Fruit fly (Drosophila melanogaster) whole organism, embryonic: ENCODE results near the gene JMJD4.

ENCODE experiments used
- Bdp1 ChIP-seq: fragments of 200-800 bp; sonication (Bioruptor generic); optimal IDR thresholded peaks from 3 replicates; lab custom pipeline; 2016; ENCODE audit warnings: missing biosample characterization, missing genetic modification characterization
- Bteb2 ChIP-seq: fragments of 200-800 bp; sonication (Bioruptor generic); optimal IDR thresholded peaks from 2 replicates; lab custom pipeline; 2016; ENCODE audit warnings: missing biosample characterization, missing genetic modification characterization
- CG10321 ChIP-seq: fragments of 200-800 bp; sonication (Bioruptor generic); IDR thresholded peaks from 2 replicates; pipeline ENCODE4 v1.3.6; 2022; ENCODE audit warnings: missing biosample characterization, missing genetic modification characterization
- CG10979 ChIP-seq: fragments of 200-800 bp; sonication (Bioruptor generic); optimal IDR thresholded peaks from 2 replicates; lab custom pipeline; 2018; ENCODE audit warnings: missing biosample characterization, mild to moderate bottlenecking, missing genetic modification characterization, moderate library complexity
- CG11093 ChIP-seq: fragments of 200-800 bp; sonication (Bioruptor generic); IDR thresholded peaks from 3 replicates; pipeline ENCODE4 v1.3.6; 2022; ENCODE audit warnings: missing biosample characterization, missing genetic modification characterization
- CG11247 ChIP-seq: fragments of 200-800 bp; sonication (Bioruptor generic); IDR thresholded peaks from 2 replicates; pipeline ENCODE4 v1.3.6; 2022; ENCODE audit warnings: missing biosample characterization, missing genetic modification characterization
- CG11504 ChIP-seq: fragments of 200-800 bp; sonication (Bioruptor generic); optimal IDR thresholded peaks from 3 replicates; lab custom pipeline; 2019; ENCODE audit warnings: missing biosample characterization, mild to moderate bottlenecking, missing genetic modification characterization, moderate library complexity
- CG11695 ChIP-seq: fragments of 200-800 bp; sonication (Bioruptor generic); IDR thresholded peaks from 3 replicates; pipeline ENCODE4 v1.3.6; 2022; ENCODE audit warnings: missing biosample characterization, missing genetic modification characterization
- CG11723 ChIP-seq: fragments of 200-800 bp; sonication (Bioruptor generic); optimal IDR thresholded peaks from 2 replicates; lab custom pipeline; 2017; ENCODE audit warnings: missing biosample characterization, mild to moderate bottlenecking, missing genetic modification characterization
- CG12299 ChIP-seq: fragments of 200-800 bp; sonication (Bioruptor generic); optimal IDR thresholded peaks from 2 replicates; lab custom pipeline; 2018; ENCODE audit warnings: missing biosample characterization, mild to moderate bottlenecking, missing genetic modification characterization
- CG13287 ChIP-seq: fragments of 200-800 bp; sonication (Bioruptor generic); IDR thresholded peaks from 2 replicates; pipeline ENCODE4 v1.3.6; 2022; ENCODE audit warnings: missing biosample characterization, missing genetic modification characterization; ENCODE audit not compliant: partially characterized antibody
- CG13296 ChIP-seq: fragments of 200-800 bp; sonication (Bioruptor generic); optimal IDR thresholded peaks from 3 replicates; lab custom pipeline; 2018; ENCODE audit warnings: missing biosample characterization, mild to moderate bottlenecking, missing genetic modification characterization
- CG13894 ChIP-seq: fragments of 200-800 bp; sonication (Bioruptor generic); optimal IDR thresholded peaks from 3 replicates; lab custom pipeline; 2018; ENCODE audit warnings: missing biosample characterization, mild to moderate bottlenecking, missing genetic modification characterization, moderate library complexity
- CG16815 ChIP-seq: fragments of 200-800 bp; sonication (Bioruptor generic); optimal IDR thresholded peaks from 3 replicates; lab custom pipeline; 2017; ENCODE audit warnings: missing biosample characterization, mild to moderate bottlenecking, missing genetic modification characterization
- CG2712 ChIP-seq: fragments of 200-800 bp; optimal IDR thresholded peaks from 3 replicates; lab custom pipeline; 2019; ENCODE audit warnings: missing biosample characterization, mild to moderate bottlenecking, missing genetic modification characterization, moderate library complexity
- CG3407 ChIP-seq: fragments of 200-800 bp; sonication (Bioruptor generic); optimal IDR thresholded peaks from 2 replicates; lab custom pipeline; 2018; ENCODE audit warnings: missing biosample characterization, mild to moderate bottlenecking, missing genetic modification characterization
- CG3838 ChIP-seq: fragments of 200-800 bp; sonication (Bioruptor generic); optimal IDR thresholded peaks from 3 replicates; lab custom pipeline; 2016; ENCODE audit warnings: missing biosample characterization, missing genetic modification characterization
- CG4282 ChIP-seq: fragments of 200-800 bp; sonication (Bioruptor generic); optimal IDR thresholded peaks from 2 replicates; lab custom pipeline; 2016; ENCODE audit warnings: missing biosample characterization, missing genetic modification characterization
- CG6813 ChIP-seq: fragments of 200-800 bp; sonication (Bioruptor generic); optimal IDR thresholded peaks from 2 replicates; lab custom pipeline; 2017; ENCODE audit warnings: missing biosample characterization, missing genetic modification characterization, mild to moderate bottlenecking, moderate library complexity, missing genetic modification reagents
- CG7963 ChIP-seq: fragments of 200-800 bp; sonication (Bioruptor generic); IDR thresholded peaks from 3 replicates; pipeline ENCODE4 v1.3.6; 2022; ENCODE audit warnings: missing biosample characterization, missing genetic modification characterization; ENCODE audit not compliant: partially characterized antibody
- CG8290 ChIP-seq, 3 experiments: fragments of 200-800 bp; sonication (Bioruptor generic); optimal IDR thresholded peaks; 2 replicates each; lab custom pipeline; 2016 to 2019; ENCODE audit warnings: missing biosample characterization in 3 of 3, missing genetic modification characterization in 3 of 3, mild to moderate bottlenecking in 2 of 3, moderate library complexity in 1 of 3
- D19A ChIP-seq: fragments of 200-800 bp; optimal IDR thresholded peaks from 3 replicates; lab custom pipeline; 2019; ENCODE audit warnings: missing biosample characterization, mild to moderate bottlenecking, missing genetic modification characterization, moderate library complexity
- Dbx ChIP-seq: fragments of 200-800 bp; sonication (Bioruptor generic); IDR thresholded peaks from 3 replicates; pipeline ENCODE4 v1.3.6; 2022; ENCODE audit warnings: missing biosample characterization, missing genetic modification characterization
- Dfd ChIP-seq, 2 experiments: fragments of >200 bp; optimal IDR thresholded peaks; 2 replicates each; lab custom pipeline; 2017; ENCODE audit warnings: missing biosample characterization in 2 of 2, missing genetic modification characterization in 2 of 2
- Dll ChIP-seq: fragments of 200-800 bp; sonication (Bioruptor generic); IDR thresholded peaks from 4 replicates; pipeline ENCODE4 v1.3.6; 2022; ENCODE audit warnings: missing biosample characterization, missing genetic modification characterization; ENCODE audit not compliant: partially characterized antibody
- Hr39 ChIP-seq: fragments of >200 bp; optimal IDR thresholded peaks from 2 replicates; lab custom pipeline; 2017
- Lpt ChIP-seq: fragments of >200 bp; optimal IDR thresholded peaks from 2 replicates; lab custom pipeline; 2018; ENCODE audit warnings: missing biosample characterization, missing genetic modification characterization
- MTF-1 ChIP-seq: fragments of 200-800 bp; sonication (Bioruptor generic); optimal IDR thresholded peaks from 2 replicates; lab custom pipeline; 2018; ENCODE audit warnings: missing biosample characterization, mild to moderate bottlenecking, missing genetic modification characterization, borderline replicate concordance
- Opbp ChIP-seq: fragments of 200-800 bp; sonication (Bioruptor generic); IDR thresholded peaks from 3 replicates; pipeline ENCODE4 v1.3.6; 2022; ENCODE audit warnings: missing biosample characterization, missing genetic modification characterization; ENCODE audit not compliant: partially characterized antibody
- Sox100B ChIP-seq: fragments of 200-800 bp; sonication (Bioruptor generic); optimal IDR thresholded peaks from 3 replicates; lab custom pipeline; 2018; ENCODE audit warnings: missing biosample characterization, mild to moderate bottlenecking, missing genetic modification characterization
- Sox102F ChIP-seq: fragments of 200-800 bp; sonication (Bioruptor generic); optimal IDR thresholded peaks from 2 replicates; lab custom pipeline; 2018; ENCODE audit warnings: missing biosample characterization, mild to moderate bottlenecking, missing genetic modification characterization, moderate library complexity
- ase ChIP-seq: fragments of 200-800 bp; sonication (Bioruptor generic); IDR thresholded peaks from 3 replicates; pipeline ENCODE4 v1.3.6; 2022; ENCODE audit warnings: missing biosample characterization, missing genetic modification characterization
- caup ChIP-seq: fragments of 200-800 bp; sonication (Bioruptor generic); optimal IDR thresholded peaks from 3 replicates; lab custom pipeline; 2017; ENCODE audit warnings: missing biosample characterization, mild to moderate bottlenecking, missing genetic modification characterization, moderate library complexity; ENCODE audit not compliant: severe bottlenecking
- chif ChIP-seq, 2 experiments: fragments of 200-800 bp; sonication (Bioruptor generic); optimal IDR thresholded peaks; 3 replicates each; lab custom pipeline; 2016; ENCODE audit warnings: missing biosample characterization in 2 of 2, missing genetic modification characterization in 2 of 2
- crp ChIP-seq, 2 experiments: fragments of 200-800 bp; sonication (Bioruptor generic); optimal IDR thresholded peaks; 2 replicates in 1 of 2; 3 replicates in 1 of 2; lab custom pipeline; 2017; ENCODE audit warnings: missing biosample characterization in 2 of 2, missing genetic modification characterization in 2 of 2, mild to moderate bottlenecking in 1 of 2, moderate library complexity in 1 of 2
- dysf ChIP-seq: fragments of 200-800 bp; sonication (Bioruptor generic); IDR thresholded peaks from 3 replicates; pipeline ENCODE4 v1.3.6; 2022; ENCODE audit warnings: missing biosample characterization, missing genetic modification characterization
- eve ChIP-seq, 2 experiments: fragments of >200 bp; optimal IDR thresholded peaks; 2 replicates each; lab custom pipeline; 2017; ENCODE audit warnings: missing biosample characterization in 2 of 2, missing genetic modification characterization in 2 of 2
- gce ChIP-seq: fragments of 200-800 bp; sonication (Bioruptor generic); IDR thresholded peaks from 3 replicates; pipeline ENCODE4 v1.3.6; 2022; ENCODE audit warnings: missing biosample characterization, missing genetic modification characterization
- inv ChIP-seq: fragments of 200-800 bp; sonication (Bioruptor generic); IDR thresholded peaks from 2 replicates; pipeline ENCODE4 v1.3.6; 2022; ENCODE audit warnings: missing biosample characterization, missing genetic modification characterization; ENCODE audit not compliant: partially characterized antibody
- jigr1 ChIP-seq: fragments of 200-800 bp; sonication (Bioruptor generic); IDR thresholded peaks from 3 replicates; pipeline ENCODE4 v1.3.6; 2022; ENCODE audit warnings: missing biosample characterization, missing genetic modification characterization
- jumu ChIP-seq: fragments of 200-800 bp; sonication (Bioruptor generic); optimal IDR thresholded peaks from 3 replicates; lab custom pipeline; 2016; ENCODE audit warnings: missing biosample characterization, missing genetic modification characterization
- lilli ChIP-seq: fragments of 200-800 bp; sonication (Bioruptor generic); optimal IDR thresholded peaks from 3 replicates; lab custom pipeline; 2016; ENCODE audit warnings: missing biosample characterization, missing genetic modification characterization
- luna ChIP-seq: fragments of 200-800 bp; sonication (Bioruptor generic); optimal IDR thresholded peaks from 2 replicates; lab custom pipeline; 2016; ENCODE audit warnings: missing biosample characterization, missing genetic modification characterization
- mam ChIP-seq: fragments of 200-800 bp; sonication (Bioruptor generic); optimal IDR thresholded peaks from 3 replicates; lab custom pipeline; 2016; ENCODE audit warnings: missing biosample characterization, missing genetic modification characterization
- peb ChIP-seq: fragments of 200-800 bp; sonication (Bioruptor generic); IDR thresholded peaks from 2 replicates; pipeline ENCODE4 v1.3.6; 2022; ENCODE audit warnings: missing biosample characterization, missing genetic modification characterization
- tx ChIP-seq: fragments of 200-800 bp; sonication (Bioruptor generic); optimal IDR thresholded peaks from 2 replicates; lab custom pipeline; 2016; ENCODE audit warnings: missing biosample characterization, missing genetic modification characterization
- wdn ChIP-seq: fragments of 200-800 bp; sonication (Bioruptor generic); IDR thresholded peaks from 2 replicates; pipeline ENCODE4 v1.3.6; 2022; ENCODE audit warnings: missing biosample characterization, missing genetic modification characterization
- zen ChIP-seq: fragments of 200-800 bp; sonication (Bioruptor generic); optimal IDR thresholded peaks from 3 replicates; lab custom pipeline; 2018; ENCODE audit warnings: missing biosample characterization, mild to moderate bottlenecking, missing genetic modification characterization, moderate library complexity
- zf30C ChIP-seq: fragments of 200-800 bp; sonication (Bioruptor generic); optimal IDR thresholded peaks from 3 replicates; lab custom pipeline; 2018; ENCODE audit warnings: missing biosample characterization, mild to moderate bottlenecking, missing genetic modification characterization

The JMJD4 gene

DNA sequence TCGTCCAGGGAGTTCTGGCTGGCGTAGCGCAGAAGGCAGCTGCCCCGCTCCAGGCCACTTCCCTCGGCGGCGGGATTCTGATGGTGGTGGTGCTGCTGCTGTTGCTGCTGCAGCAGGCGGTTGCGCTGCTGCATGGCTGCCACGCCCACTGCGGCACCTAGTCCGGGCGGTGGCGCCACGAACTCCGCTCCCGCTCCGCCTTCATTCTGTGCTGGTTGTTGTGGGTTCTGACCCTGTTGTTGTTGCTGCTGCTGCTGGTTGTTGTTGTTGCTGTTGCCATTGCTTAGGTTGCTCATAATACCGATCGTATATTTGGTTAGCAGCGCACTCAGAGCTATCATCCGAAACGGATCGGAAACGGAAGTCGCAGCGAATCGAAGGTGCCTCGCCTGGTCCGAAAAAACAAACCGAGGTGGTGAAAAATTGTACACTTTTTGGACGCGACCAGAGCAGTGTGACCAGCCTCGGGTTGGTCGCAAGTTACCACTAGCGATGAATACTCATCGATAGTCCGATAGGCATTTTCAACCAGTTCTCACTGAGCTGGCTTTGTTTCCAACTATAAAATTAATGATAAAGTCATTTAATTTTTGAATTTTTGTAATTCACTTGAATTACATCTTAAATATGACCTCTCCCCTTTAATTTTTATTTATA, 21.4 kb downstream of the JMJD4 start, which contains the start of gene kel (continued):
- TF ChIP-seq CG7963 (GFP tag; lab: Robert Waterston, UW) (peak; percentile 71), Lpt (no peak), CG12299 (tag; lab: Kevin White, UChicago) (peak; percentile 57), CG10321 (GFP tag; lab: Robert Waterston, UW) (no peak), ase (no peak), wdn (no peak), mam (GFP tag; lab: Kevin White, UChicago) (peak; percentile 34), CG2712 (tag; lab: Kevin White, UChicago) (peak; percentile 57), D19A (tag; lab: Kevin White, UChicago) (no peak), Sox102F (GFP tag; lab: Kevin White, UChicago) (peak; percentile 27), CG4282 (no peak), CG6813 (GFP tag; lab: Kevin White, UChicago) (peak; percentile 13), inv (0 out of 2 replicates have a peak, but pooled peaks have one; percentile 29), CG13287 (GFP tag; lab: Robert Waterston, UW) (peak; percentile 82), CG11695 (GFP tag; lab: Robert Waterston, UW) (0 out of 3 replicates have a peak, but pooled peaks have one; percentile 22), Bteb2 (GFP tag; lab: Kevin White, UChicago) (no peak), CG16815 (no peak), CG11504 (tag; lab: Kevin White, UChicago) (peak; percentile 70), gce (GFP tag; lab: Robert Waterston, UW) (no peak), caup (peak; percentile 72), CG11247 (GFP tag; lab: Robert Waterston, UW) (no peak; the same call in 1 of the 2 replicates), tx (GFP tag; lab: Kevin White, UChicago) (no peak), dysf (GFP tag; lab: Robert Waterston, UW) (no peak; the same call in 2 of the 3 replicates), jigr1 (GFP tag; lab: Robert Waterston, UW) (no peak; the same call in 2 of the 3 replicates), CG3838 (GFP tag; lab: Kevin White, UChicago) (no peak), CG13296 (GFP tag; lab: Kevin White, UChicago) (peak; percentile 79), Dll (GFP tag; lab: Robert Waterston, UW) (peak; percentile 73), Bdp1 (GFP tag; lab: Kevin White, UChicago) (no peak), lilli (GFP tag; lab: Kevin White, UChicago) (peak; percentile 49), chif (GFP tag; optimal IDR thresholded peaks at IDR 0.05; lab: Kevin White, UChicago) (peak in 1 of 2 experiments; percentile 15), zf30C (GFP tag; lab: Kevin White, UChicago) (no peak), CG13894 (tag; lab: Kevin White, UChicago) (peak; percentile 52), Dbx (GFP tag; lab: Robert Waterston, UW) (peak; percentile 52; the same call in 1 of the 3 replicates), peb (GFP tag; lab: Robert Waterston, UW) (no peak), eve (GFP tag; optimal IDR thresholded peaks at IDR 0.05; lab: Kevin White, UChicago) (no peak), Sox100B (GFP tag; lab: Kevin White, UChicago) (no peak), CG10979 (tag; lab: Kevin White, UChicago) (peak; percentile 50), CG11093 (GFP tag; lab: Robert Waterston, UW) (no peak; the same call in 2 of the 3 replicates), CG11723 (no peak), Opbp (peak; percentile 69; the same call in 2 of the 3 replicates), jumu (peak; percentile 19), MTF-1 (GFP tag; lab: Kevin White, UChicago) (peak; percentile 74), Hr39 (lab: Kevin White, UChicago) (no peak), zen (tag; lab: Kevin White, UChicago) (peak; percentile 58), Dfd (GFP tag; optimal IDR thresholded peaks at IDR 0.05; lab: Kevin White, UChicago) (no peak), crp (GFP tag; optimal IDR thresholded peaks at IDR 0.05; lab: Kevin White, UChicago) (no peak), luna (no peak), CG8290 (GFP tag; optimal IDR thresholded peaks at IDR 0.05; lab: Kevin White, UChicago) (peak; percentile 13), CG8290 (tag; optimal IDR thresholded peaks at IDR 0.05; lab: Kevin White, UChicago) (peak; percentile 21 to 82), CG3407 (no peak)
